Fruit fly (Drosophila melanogaster): Measurements from ENCODE around the gene CG14929.

dm6 chr2L:11504896-11505569 is 14.6 kb upstream of the CG14929 start:
- TF ChIP-seq CG3919 (GFP tag; optimal IDR thresholded peaks at IDR 0.05) (no peak), CG9139 (GFP tag; optimal IDR thresholded peaks at IDR 0.05) (no peak), svp (GFP tag) (no peak), Hr39 (GFP tag; optimal IDR thresholded peaks at IDR 0.05) (no peak), CG16779 (tag; optimal IDR thresholded peaks at IDR 0.05) (no peak), topi (GFP tag; optimal IDR thresholded peaks at IDR 0.05) (no peak), CG10631 (GFP tag; optimal IDR thresholded peaks at IDR 0.05) (no peak), Eip75B (GFP tag; optimal IDR thresholded peaks at IDR 0.05) (no peak), CG34406 (GFP tag; optimal IDR thresholded peaks at IDR 0.05) (peak; percentile 32), Ets21C (GFP tag; optimal IDR thresholded peaks at IDR 0.05) (no peak), Blimp-1 (GFP tag; optimal IDR thresholded peaks at IDR 0.05) (peak; percentile 98)
